Worm (Caenorhabditis elegans) whole organism, young adult: ENCODE data around the gene cul-1.

Experiments
- C06A6.2 ChIP-seq: fragments of 200-800 bp; sonication (Bioruptor generic); conservative IDR thresholded peaks from 2 replicates; pipeline ENCODE4 v1.3.6; 2022; ENCODE audit warnings: missing genetic modification characterization, missing compliant biosample characterization
- F49E8.2 ChIP-seq: sonication (generic microtip); optimal IDR thresholded peaks from 3 replicates; lab custom pipeline; 2017; ENCODE audit warnings: missing genetic modification characterization, mild to moderate bottlenecking, missing compliant biosample characterization, antibody characterized with exemption, moderate library complexity; ENCODE audit not compliant: insufficient read depth
- F52B5.7 ChIP-seq: sonication (generic microtip); optimal IDR thresholded peaks from 2 replicates; lab custom pipeline; 2016; ENCODE audit warnings: mild to moderate bottlenecking, missing genetic modification characterization, missing compliant biosample characterization
- F57A8.1 ChIP-seq: fragments of 200-800 bp; sonication (Bioruptor generic); optimal IDR thresholded peaks from 2 replicates; lab custom pipeline; 2018; ENCODE audit warnings: mild to moderate bottlenecking, missing genetic modification characterization, moderate library complexity, missing compliant biosample characterization
- Y56A3A.18 ChIP-seq: fragments of 200-800 bp; sonication (Bioruptor generic); IDR thresholded peaks from 2 replicates; pipeline ENCODE4 v1.3.6; 2022; ENCODE audit warnings: missing genetic modification reagents, missing genetic modification characterization, missing compliant biosample characterization
- aptf-2 ChIP-seq: fragments of 200-800 bp; sonication (Bioruptor generic); conservative IDR thresholded peaks from 2 replicates; pipeline ENCODE4 v1.3.6; 2022; ENCODE audit warnings: missing genetic modification reagents, missing genetic modification characterization, missing compliant biosample characterization
- cebp-1 ChIP-seq, 2 experiments: fragments of 200-800 bp in 1 of 2; sonication (Bioruptor generic) in 1 of 2; sonication (generic microtip) in 1 of 2; IDR thresholded peaks in 1 of 2; optimal IDR thresholded peaks in 1 of 2; 2 replicates each; pipeline versions ENCODE4 v1.3.6 to Lab custom; 2017 to 2022; ENCODE audit warnings: missing compliant biosample characterization in 2 of 2, missing genetic modification characterization in 2 of 2, mild to moderate bottlenecking in 1 of 2, missing genetic modification reagents in 1 of 2, moderate library complexity in 1 of 2
- ceh-79 ChIP-seq: sonication (generic microtip); optimal IDR thresholded peaks from 2 replicates; lab custom pipeline; 2017; ENCODE audit warnings: mild to moderate bottlenecking, missing genetic modification characterization, missing compliant biosample characterization
- chd-7 ChIP-seq: sonication (generic microtip); optimal IDR thresholded peaks from 2 replicates; lab custom pipeline; 2016; ENCODE audit warnings: mild to moderate bottlenecking, missing genetic modification characterization, moderate library complexity, missing compliant biosample characterization
- dpl-1 ChIP-seq: fragments of 150-350 bp; optimal IDR thresholded peaks from 2 replicates; lab custom pipeline; 2014; ENCODE audit warnings: missing biosample characterization, missing genetic modification reagents, missing genetic modification characterization
- efl-1 ChIP-seq: fragments of 150-350 bp; optimal IDR thresholded peaks from 2 replicates; lab custom pipeline; 2014; ENCODE audit warnings: missing biosample characterization, missing genetic modification reagents, missing genetic modification characterization
- egrh-3 ChIP-seq: fragments of 200-800 bp; sonication (Bioruptor generic); IDR thresholded peaks from 2 replicates; pipeline ENCODE4 v1.3.6; 2022; ENCODE audit warnings: missing genetic modification reagents, missing genetic modification characterization, missing compliant biosample characterization
- ekl-4 ChIP-seq: fragments of 200-800 bp; sonication (Bioruptor generic); IDR thresholded peaks from 2 replicates; pipeline ENCODE4 v1.3.6; 2022; ENCODE audit warnings: missing genetic modification reagents, missing genetic modification characterization, missing compliant biosample characterization
- hlh-12 ChIP-seq: sonication (generic microtip); optimal IDR thresholded peaks from 2 replicates; lab custom pipeline; 2016; ENCODE audit warnings: missing genetic modification characterization, missing compliant biosample characterization
- hmg-1.2 ChIP-seq: fragments of 200-800 bp; sonication (Bioruptor generic); IDR thresholded peaks from 2 replicates; pipeline ENCODE4 v1.3.6; 2022; ENCODE audit warnings: missing genetic modification reagents, missing genetic modification characterization, missing compliant biosample characterization
- hmg-20 ChIP-seq: fragments of 200-800 bp; sonication (Bioruptor generic); IDR thresholded peaks from 2 replicates; pipeline ENCODE4 v1.3.6; 2022; ENCODE audit warnings: missing genetic modification reagents, missing genetic modification characterization, missing compliant biosample characterization
- hrde-1 ChIP-seq: sonication (generic microtip); optimal IDR thresholded peaks from 2 replicates; lab custom pipeline; 2016; ENCODE audit warnings: missing genetic modification characterization, mild to moderate bottlenecking, missing compliant biosample characterization, moderate library complexity, missing genotype, missing genetic modification reagents, borderline replicate concordance
- hsf-1 ChIP-seq: fragments of 200-800 bp; sonication (Bioruptor generic); IDR thresholded peaks from 2 replicates; pipeline ENCODE4 v1.3.6; 2022; ENCODE audit warnings: missing genetic modification reagents, missing genetic modification characterization, missing compliant biosample characterization
- lir-1 ChIP-seq: fragments of 200-800 bp; sonication (Bioruptor generic); conservative IDR thresholded peaks from 2 replicates; pipeline ENCODE4 v1.3.6; 2022; ENCODE audit warnings: missing genetic modification reagents, missing genetic modification characterization, missing compliant biosample characterization
- mcd-1 ChIP-seq: fragments of 200-800 bp; sonication (Bioruptor generic); IDR thresholded peaks from 2 replicates; pipeline ENCODE4 v1.3.6; 2022; ENCODE audit warnings: missing genetic modification reagents, missing genetic modification characterization, missing compliant biosample characterization
- nhr-120 ChIP-seq: fragments of 200-800 bp; sonication (Bioruptor generic); IDR thresholded peaks from 2 replicates; pipeline ENCODE4 v1.3.6; 2022; ENCODE audit warnings: missing genetic modification characterization, missing compliant biosample characterization
- rcor-1 ChIP-seq: fragments of 200-800 bp; sonication (Bioruptor generic); IDR thresholded peaks from 2 replicates; pipeline ENCODE4 v1.3.6; 2022; ENCODE audit warnings: missing genetic modification reagents, missing genetic modification characterization, missing compliant biosample characterization
- sptf-2 ChIP-seq: fragments of 200-800 bp; sonication (Bioruptor generic); optimal IDR thresholded peaks from 2 replicates; lab custom pipeline; 2018; ENCODE audit warnings: mild to moderate bottlenecking, missing genetic modification characterization, missing compliant biosample characterization
- tbx-9 ChIP-seq: sonication (generic microtip); optimal IDR thresholded peaks from 2 replicates; lab custom pipeline; 2016; ENCODE audit warnings: borderline replicate concordance, missing genetic modification characterization, inconsistent platforms, missing compliant biosample characterization
- unc-62 ChIP-seq: fragments of 150-350 bp; optimal IDR thresholded peaks from 2 replicates; lab custom pipeline; 2014; ENCODE audit warnings: missing biosample characterization, missing genetic modification reagents, missing genetic modification characterization
- ztf-26 ChIP-seq: sonication (generic microtip); optimal IDR thresholded peaks from 2 replicates; lab custom pipeline; 2017; ENCODE audit warnings: missing genetic modification characterization, missing compliant biosample characterization
- ztf-28 ChIP-seq: fragments of 200-800 bp; sonication (Bioruptor generic); IDR thresholded peaks from 2 replicates; pipeline ENCODE4 v1.3.6; 2022; ENCODE audit warnings: missing genetic modification reagents, missing genetic modification characterization, missing compliant biosample characterization
- ztf-3 ChIP-seq: fragments of 200-800 bp; sonication (Bioruptor generic); optimal IDR thresholded peaks from 2 replicates; lab custom pipeline; 2018; ENCODE audit warnings: mild to moderate bottlenecking, missing genetic modification characterization, missing compliant biosample characterization

cul-1 gene

DNA sequence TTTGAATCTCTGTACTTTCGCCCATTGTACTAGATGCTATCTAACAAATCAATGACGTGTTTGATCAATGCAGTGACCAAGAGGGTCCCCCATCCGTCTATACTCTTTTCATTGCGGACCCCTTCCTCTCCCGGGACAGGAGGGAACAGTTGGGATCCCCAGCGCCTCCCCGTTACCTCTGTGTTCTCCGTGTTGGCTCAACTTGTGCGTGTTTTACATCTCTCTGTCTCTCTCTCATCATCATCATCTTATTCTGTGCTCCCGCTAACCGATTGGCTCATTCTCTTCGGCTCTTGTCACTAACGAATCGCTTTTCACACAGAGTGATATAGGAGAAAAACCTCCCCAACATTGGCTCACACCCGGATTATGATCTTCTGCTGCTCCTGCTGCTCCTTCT lies 49.5 kb downstream of the cul-1 start, which contains the start of gene unc-49:
Gene unc-49, plus strand, starts transcription at position 240 of the 400 bp plus-strand sequence.
- TF ChIP-seq egrh-3 (GFP tag; lab: Robert Waterston, UW) = 0 out of 2 replicates have a peak, but pooled peaks have one; percentile 6
- TF ChIP-seq unc-62 (GFP tag; lab: Kevin White, UChicago) = no peak
- TF ChIP-seq, all 124 proteins: peak for 1

DNA sequence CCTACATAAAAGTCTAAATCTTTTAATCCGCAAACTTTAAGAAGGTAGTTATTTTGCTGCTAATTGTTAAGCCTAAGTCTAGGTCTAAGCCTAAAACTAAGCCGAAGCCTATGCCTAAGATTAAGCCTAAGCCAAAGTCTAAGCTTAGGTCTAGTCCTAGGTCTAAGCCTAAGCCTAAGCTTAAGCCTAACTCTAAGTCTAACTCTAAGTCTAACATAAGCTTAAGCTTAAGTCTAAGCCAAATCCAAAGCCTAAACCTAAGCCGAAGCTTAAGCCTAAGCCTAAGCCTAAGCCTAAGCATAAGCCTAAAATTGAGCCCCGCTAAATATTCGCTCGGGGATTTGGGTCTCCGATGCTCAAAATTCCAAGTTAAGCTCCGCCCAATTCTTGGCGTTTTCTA lies 50.2 kb downstream of the cul-1 start:
- TF ChIP-seq ztf-28 (GFP tag; lab: Robert Waterston, UW) (no peak), C06A6.2 (GFP tag; lab: Robert Waterston, UW) (no peak), hmg-1.2 (no peak), Y56A3A.18 (GFP tag; lab: Robert Waterston, UW) (no peak), ztf-3 (no peak), sptf-2 (no peak), F57A8.1 (GFP tag; lab: Kevin White, UChicago) (no peak), hsf-1 (GFP tag; lab: Robert Waterston, UW) (no peak), mcd-1 (no peak), lir-1 (GFP tag; lab: Robert Waterston, UW) (no peak), hmg-20 (GFP tag; lab: Robert Waterston, UW) (no peak), hrde-1 (tag; lab: Kevin White, UChicago) (no peak), hlh-12 (tag; lab: Kevin White, UChicago) (no peak), efl-1 (GFP tag; lab: Kevin White, UChicago) (no peak), F49E8.2 (tag; lab: Kevin White, UChicago) (no peak)

DNA sequence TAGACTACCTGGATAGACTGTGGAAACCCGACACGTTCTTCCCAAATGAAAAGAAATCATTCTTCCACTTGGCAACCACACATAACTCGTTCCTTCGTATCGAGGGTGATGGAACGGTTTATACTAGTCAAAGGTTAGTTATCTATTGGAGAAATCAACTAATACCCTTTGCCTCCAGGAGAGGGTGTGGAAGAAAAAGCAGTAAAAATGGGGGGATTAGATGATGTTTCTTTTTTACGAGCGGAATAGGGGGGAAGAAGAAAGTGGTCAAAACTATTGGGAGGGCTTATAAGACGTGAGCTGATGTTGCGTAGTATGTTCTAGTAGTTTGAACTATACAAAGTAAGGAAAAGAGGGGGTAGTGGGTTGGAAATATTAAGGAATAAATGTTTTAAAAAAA lies 52.0 kb downstream of the cul-1 start:
- TF ChIP-seq ztf-26 (tag; lab: Kevin White, UChicago) (no peak), F52B5.7 (no peak), aptf-2 (no peak), ceh-79 (tag; lab: Kevin White, UChicago) (no peak), ekl-4 (GFP tag; lab: Robert Waterston, UW) (no peak), nhr-120 (GFP tag; lab: Robert Waterston, UW) (no peak), rcor-1 (GFP tag; lab: Robert Waterston, UW) (no peak), unc-62 (GFP tag; lab: Kevin White, UChicago) (no peak), chd-7 (tag; lab: Kevin White, UChicago) (no peak), tbx-9 (tag; lab: Kevin White, UChicago) (no peak), dpl-1 (GFP tag; lab: Kevin White, UChicago) (no peak), cebp-1 (GFP tag; IDR thresholded peaks at IDR 0.05; lab: Robert Waterston, UW) (no peak), cebp-1 (tag; optimal IDR thresholded peaks at IDR 0.05; lab: Kevin White, UChicago) (no peak)
